Fruit fly (Drosophila melanogaster): ENCODE data around the gene smg.

dm6 chr3L:8985848-8986320 is 11.9 kb downstream of the smg start, which contains the start of gene Galk:
- TF ChIP-seq Crg-1 (GFP tag; optimal IDR thresholded peaks at IDR 0.05) (peak; percentile 5), tj (GFP tag; optimal IDR thresholded peaks at IDR 0.05) (peak; percentile 25), CG1620 (GFP tag; optimal IDR thresholded peaks at IDR 0.05) (peak; percentile 28), pad (GFP tag; optimal IDR thresholded peaks at IDR 0.05) (no peak), kay (GFP tag; ENCODE audit: borderline replicate concordance) (no peak), CG5204 (GFP tag; optimal IDR thresholded peaks at IDR 0.05) (peak; percentile 64), CG7045 (GFP tag; optimal IDR thresholded peaks at IDR 0.05) (no peak), CG14711 (tag; optimal IDR thresholded peaks at IDR 0.05) (no peak), Hr96 (GFP tag; optimal IDR thresholded peaks at IDR 0.05) (no peak), cnc (optimal IDR thresholded peaks at IDR 0.05) (no peak), toe (GFP tag; optimal IDR thresholded peaks at IDR 0.05) (no peak), cic (GFP tag; optimal IDR thresholded peaks at IDR 0.05) (peak; percentile 29), ovo (GFP tag; optimal IDR thresholded peaks at IDR 0.05) (peak; percentile 22)
